Worm (Caenorhabditis elegans): Measurements from ENCODE around the gene C05D9.3.

DNA sequence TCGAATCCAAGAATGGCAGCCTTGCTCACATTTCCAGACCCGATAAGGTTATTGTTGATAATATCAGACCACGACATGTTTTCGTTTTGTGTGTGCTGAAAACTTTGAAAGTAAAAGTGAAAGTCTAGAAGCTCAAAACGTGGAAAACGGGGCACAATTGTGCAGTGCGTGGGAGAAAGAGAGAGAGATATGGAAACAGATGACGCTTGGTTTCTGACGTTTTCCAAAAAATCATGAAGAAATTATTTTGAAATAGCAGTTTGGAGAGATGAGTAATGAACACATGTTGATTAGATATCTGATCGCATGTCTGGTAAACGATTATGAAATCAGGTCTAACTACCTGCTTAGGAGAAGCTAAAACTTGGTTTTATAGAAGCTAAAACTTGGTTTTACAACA lies 31.2 kb upstream of the C05D9.3 start, which contains the start of gene pfn-3:
- TF ChIP-seq nhr-76 (tag; optimal IDR thresholded peaks at IDR 0.05) (no peak), nhr-20 (tag; optimal IDR thresholded peaks at IDR 0.05) (no peak), lin-15B (tag; optimal IDR thresholded peaks at IDR 0.05) (no peak), ceh-90 (tag; optimal IDR thresholded peaks at IDR 0.05) (no peak)
